Fruit fly (Drosophila melanogaster) whole organism, embryonic: Measurements from ENCODE around the gene Rsph1.

Experiments
- Antp ChIP-seq: fragments of 200-800 bp; sonication (Bioruptor generic); optimal IDR thresholded peaks from 3 replicates; lab custom pipeline; 2016; ENCODE audit warnings: missing biosample characterization, missing genetic modification characterization
- Atf6 ChIP-seq: fragments of 200-800 bp; sonication (Bioruptor generic); IDR thresholded peaks from 2 replicates; pipeline ENCODE4 v1.3.6; 2022; ENCODE audit warnings: missing biosample characterization, missing genetic modification characterization
- BtbVII ChIP-seq: fragments of 200-800 bp; sonication (Bioruptor generic); optimal IDR thresholded peaks from 3 replicates; lab custom pipeline; 2017; ENCODE audit warnings: missing biosample characterization, mild to moderate bottlenecking, missing genetic modification characterization
- CG10543 ChIP-seq: fragments of 200-800 bp; sonication (Bioruptor generic); optimal IDR thresholded peaks from 3 replicates; lab custom pipeline; 2017; ENCODE audit warnings: missing biosample characterization, mild to moderate bottlenecking, missing genetic modification characterization, moderate library complexity
- CG10979 ChIP-seq: fragments of 200-800 bp; sonication (Bioruptor generic); optimal IDR thresholded peaks from 2 replicates; lab custom pipeline; 2018; ENCODE audit warnings: missing biosample characterization, mild to moderate bottlenecking, missing genetic modification characterization, moderate library complexity
- CG11560 ChIP-seq: fragments of 200-800 bp; sonication (Bioruptor generic); IDR thresholded peaks from 3 replicates; pipeline ENCODE4 v1.3.6; 2022; ENCODE audit warnings: missing biosample characterization, missing genetic modification characterization
- CG16863 ChIP-seq: fragments of 200-800 bp; sonication (Bioruptor generic); optimal IDR thresholded peaks from 3 replicates; lab custom pipeline; 2016; ENCODE audit warnings: missing biosample characterization, missing genetic modification characterization
- CG18262 ChIP-seq: fragments of 200-800 bp; optimal IDR thresholded peaks from 3 replicates; lab custom pipeline; 2019; ENCODE audit warnings: missing biosample characterization, mild to moderate bottlenecking, missing genetic modification characterization, moderate library complexity
- CG2129 ChIP-seq: fragments of 200-800 bp; sonication (Bioruptor generic); IDR thresholded peaks from 2 replicates; pipeline ENCODE4 v1.3.6; 2022; ENCODE audit warnings: missing biosample characterization, missing genetic modification characterization; ENCODE audit not compliant: partially characterized antibody
- CG2712 ChIP-seq: fragments of 200-800 bp; optimal IDR thresholded peaks from 3 replicates; lab custom pipeline; 2019; ENCODE audit warnings: missing biosample characterization, mild to moderate bottlenecking, missing genetic modification characterization, moderate library complexity
- CG31388 ChIP-seq: fragments of 200-800 bp; sonication (Bioruptor generic); optimal IDR thresholded peaks from 2 replicates; lab custom pipeline; 2016; ENCODE audit warnings: missing biosample characterization, missing genetic modification characterization
- CG34376 ChIP-seq: fragments of 200-800 bp; sonication (Bioruptor generic); optimal IDR thresholded peaks from 2 replicates; lab custom pipeline; 2018; ENCODE audit warnings: missing biosample characterization, mild to moderate bottlenecking, missing genetic modification characterization
- CG42726 ChIP-seq: fragments of 200-800 bp; sonication (Bioruptor generic); IDR thresholded peaks from 2 replicates; pipeline ENCODE4 v1.3.6; 2022; ENCODE audit warnings: missing biosample characterization, missing genetic modification characterization; ENCODE audit not compliant: partially characterized antibody
- CG6683 ChIP-seq: fragments of 200-800 bp; sonication (Bioruptor generic); optimal IDR thresholded peaks from 2 replicates; lab custom pipeline; 2017; ENCODE audit warnings: missing biosample characterization, mild to moderate bottlenecking, missing genetic modification characterization, missing genetic modification reagents
- CG7271 ChIP-seq: fragments of 200-800 bp; sonication (Bioruptor generic); optimal IDR thresholded peaks from 2 replicates; lab custom pipeline; 2018; ENCODE audit warnings: missing biosample characterization, mild to moderate bottlenecking, missing genetic modification characterization, moderate library complexity
- CG7786 ChIP-seq: fragments of 200-800 bp; sonication (Bioruptor generic); optimal IDR thresholded peaks from 2 replicates; lab custom pipeline; 2016; ENCODE audit warnings: missing biosample characterization, missing genetic modification characterization
- CG7987 ChIP-seq: fragments of 200-800 bp; sonication (Bioruptor generic); optimal IDR thresholded peaks from 2 replicates; lab custom pipeline; 2018; ENCODE audit warnings: missing biosample characterization, mild to moderate bottlenecking, missing genetic modification characterization, moderate library complexity
- CrebB ChIP-seq: fragments of 200-800 bp; sonication (Bioruptor generic); optimal IDR thresholded peaks from 3 replicates; lab custom pipeline; 2018; ENCODE audit warnings: missing biosample characterization, mild to moderate bottlenecking, missing genetic modification characterization
- Dbx ChIP-seq: fragments of 200-800 bp; sonication (Bioruptor generic); IDR thresholded peaks from 3 replicates; pipeline ENCODE4 v1.3.6; 2022; ENCODE audit warnings: missing biosample characterization, missing genetic modification characterization
- Fer1 ChIP-seq: fragments of 200-800 bp; sonication (Bioruptor generic); optimal IDR thresholded peaks from 2 replicates; lab custom pipeline; 2017; ENCODE audit warnings: missing biosample characterization, mild to moderate bottlenecking, missing genetic modification characterization
- Gsc ChIP-seq: fragments of 200-800 bp; sonication (Bioruptor generic); IDR thresholded peaks from 2 replicates; pipeline ENCODE4 v1.3.6; 2022; ENCODE audit warnings: missing biosample characterization, missing genetic modification characterization
- Hand ChIP-seq: fragments of 200-800 bp; sonication (Bioruptor generic); optimal IDR thresholded peaks from 2 replicates; lab custom pipeline; 2017; ENCODE audit warnings: mild to moderate bottlenecking, missing biosample characterization, missing genetic modification reagents, missing genetic modification characterization
- HmgZ ChIP-seq: fragments of 200-800 bp; sonication (Bioruptor generic); optimal IDR thresholded peaks from 2 replicates; lab custom pipeline; 2018; ENCODE audit warnings: missing biosample characterization, mild to moderate bottlenecking, missing genetic modification characterization
- Hmr ChIP-seq: fragments of 200-800 bp; sonication (Bioruptor generic); optimal IDR thresholded peaks from 3 replicates; lab custom pipeline; 2017; ENCODE audit warnings: mild to moderate bottlenecking, missing biosample characterization, missing genetic modification reagents, missing genetic modification characterization
- MESR4 ChIP-seq: fragments of 200-800 bp; sonication (Bioruptor generic); optimal IDR thresholded peaks from 2 replicates; lab custom pipeline; 2018; ENCODE audit warnings: missing biosample characterization, mild to moderate bottlenecking, missing genetic modification characterization, moderate library complexity
- MTF-1 ChIP-seq: fragments of 200-800 bp; sonication (Bioruptor generic); optimal IDR thresholded peaks from 2 replicates; lab custom pipeline; 2018; ENCODE audit warnings: missing biosample characterization, mild to moderate bottlenecking, missing genetic modification characterization, borderline replicate concordance
- Med ChIP-seq: fragments of 200-800 bp; sonication (Bioruptor generic); peaks from one replicate; lab custom pipeline; 2016; ENCODE audit warnings: missing biosample characterization, missing genetic modification characterization, mild to moderate bottlenecking, inconsistent platforms, moderate library complexity
- Pdp1 ChIP-seq, 2 experiments: fragments of 200-800 bp; sonication (Bioruptor generic); optimal IDR thresholded peaks; 3 replicates each; lab custom pipeline; 2016; ENCODE audit warnings: missing biosample characterization in 2 of 2, missing genetic modification characterization in 2 of 2, mild to moderate bottlenecking in 1 of 2, moderate library complexity in 1 of 2
- Tbp ChIP-seq: fragments of >200 bp; optimal IDR thresholded peaks from 2 replicates; lab custom pipeline; 2018; ENCODE audit warnings: missing biosample characterization, missing genetic modification characterization
- Trl ChIP-seq, 3 experiments: fragments of >200 bp in 2 of 3; fragments of 200-800 bp in 1 of 3; sonication (Bioruptor generic) in 1 of 3; optimal IDR thresholded peaks; 2 replicates in 1 of 3; 3 replicates in 2 of 3; lab custom pipeline; 2016 to 2017; ENCODE audit warnings: missing biosample characterization in 1 of 3, missing genetic modification characterization in 1 of 3
- aop ChIP-seq: fragments of 200-800 bp; sonication (Bioruptor generic); IDR thresholded peaks from 2 replicates; pipeline ENCODE4 v1.3.6; 2022; ENCODE audit warnings: missing biosample characterization, missing genetic modification characterization
- bab2 ChIP-seq: fragments of 200-800 bp; sonication (Bioruptor generic); optimal IDR thresholded peaks from 2 replicates; lab custom pipeline; 2016; ENCODE audit warnings: missing biosample characterization, missing genetic modification characterization
- crp ChIP-seq, 2 experiments: fragments of 200-800 bp; sonication (Bioruptor generic); optimal IDR thresholded peaks; 2 replicates in 1 of 2; 3 replicates in 1 of 2; lab custom pipeline; 2017; ENCODE audit warnings: missing biosample characterization in 2 of 2, missing genetic modification characterization in 2 of 2, mild to moderate bottlenecking in 1 of 2, moderate library complexity in 1 of 2
- dmrt11E ChIP-seq: fragments of 200-800 bp; sonication (Bioruptor generic); optimal IDR thresholded peaks from 3 replicates; lab custom pipeline; 2018; ENCODE audit warnings: missing biosample characterization, mild to moderate bottlenecking, missing genetic modification characterization, moderate library complexity
- dysf ChIP-seq: fragments of 200-800 bp; sonication (Bioruptor generic); IDR thresholded peaks from 3 replicates; pipeline ENCODE4 v1.3.6; 2022; ENCODE audit warnings: missing biosample characterization, missing genetic modification characterization
- eve ChIP-seq, 2 experiments: fragments of >200 bp; optimal IDR thresholded peaks; 2 replicates each; lab custom pipeline; 2017; ENCODE audit warnings: missing biosample characterization in 2 of 2, missing genetic modification characterization in 2 of 2
- exex ChIP-seq: fragments of 200-800 bp; sonication (Bioruptor generic); optimal IDR thresholded peaks from 4 replicates; lab custom pipeline; 2018; ENCODE audit warnings: missing biosample characterization, mild to moderate bottlenecking, missing genetic modification characterization, moderate library complexity
- her ChIP-seq: fragments of 200-800 bp; sonication (Bioruptor generic); optimal IDR thresholded peaks from 2 replicates; lab custom pipeline; 2016; ENCODE audit warnings: missing biosample characterization, missing genetic modification characterization
- lab ChIP-seq: fragments of 200-800 bp; sonication (Bioruptor generic); optimal IDR thresholded peaks from 3 replicates; lab custom pipeline; 2017; ENCODE audit warnings: missing biosample characterization, missing genetic modification characterization, mild to moderate bottlenecking, moderate library complexity, missing genetic modification reagents
- lbe ChIP-seq: fragments of 200-800 bp; sonication (Bioruptor generic); optimal IDR thresholded peaks from 2 replicates; lab custom pipeline; 2016; ENCODE audit warnings: missing biosample characterization, mild to moderate bottlenecking, missing genetic modification characterization
- onecut ChIP-seq: fragments of 200-800 bp; sonication (Bioruptor generic); IDR thresholded peaks from 2 replicates; pipeline ENCODE4 v1.3.6; 2022; ENCODE audit warnings: missing biosample characterization, missing genetic modification characterization
- pnt ChIP-seq: fragments of 200-800 bp; sonication (Bioruptor generic); optimal IDR thresholded peaks from 3 replicates; lab custom pipeline; 2016; ENCODE audit warnings: missing biosample characterization, missing genetic modification characterization
- pros ChIP-seq: fragments of 200-800 bp; sonication (Bioruptor generic); optimal IDR thresholded peaks from 3 replicates; lab custom pipeline; 2019; ENCODE audit warnings: missing biosample characterization, mild to moderate bottlenecking, missing genetic modification characterization, moderate library complexity
- rib ChIP-seq: fragments of 200-800 bp; sonication (Bioruptor generic); IDR thresholded peaks from 2 replicates; pipeline ENCODE4 v1.3.6; 2022; ENCODE audit warnings: missing biosample characterization, missing genetic modification characterization
- schlank ChIP-seq: fragments of 200-800 bp; sonication (Bioruptor generic); optimal IDR thresholded peaks from 2 replicates; lab custom pipeline; 2018; ENCODE audit warnings: missing biosample characterization, mild to moderate bottlenecking, missing genetic modification characterization
- sens ChIP-seq: fragments of 200-800 bp; sonication (Bioruptor generic); peaks from one replicate; lab custom pipeline; 2016; ENCODE audit warnings: missing biosample characterization, missing genetic modification characterization
- sim ChIP-seq: fragments of 200-800 bp; sonication (Bioruptor generic); IDR thresholded peaks from 2 replicates; pipeline ENCODE4 v1.3.6; 2022; ENCODE audit warnings: missing biosample characterization, missing genetic modification characterization
- so ChIP-seq: fragments of 200-800 bp; sonication (Bioruptor generic); IDR thresholded peaks from 3 replicates; pipeline ENCODE4 v1.3.6; 2022; ENCODE audit warnings: missing biosample characterization, missing genetic modification characterization
- sug ChIP-seq: fragments of 200-800 bp; optimal IDR thresholded peaks from 2 replicates; lab custom pipeline; 2019; ENCODE audit warnings: missing biosample characterization, mild to moderate bottlenecking, missing genetic modification characterization, moderate library complexity
- tap ChIP-seq: fragments of 200-800 bp; optimal IDR thresholded peaks from 3 replicates; lab custom pipeline; 2019; ENCODE audit warnings: missing biosample characterization, mild to moderate bottlenecking, missing genetic modification characterization, moderate library complexity

The Rsph1 gene

DNA sequence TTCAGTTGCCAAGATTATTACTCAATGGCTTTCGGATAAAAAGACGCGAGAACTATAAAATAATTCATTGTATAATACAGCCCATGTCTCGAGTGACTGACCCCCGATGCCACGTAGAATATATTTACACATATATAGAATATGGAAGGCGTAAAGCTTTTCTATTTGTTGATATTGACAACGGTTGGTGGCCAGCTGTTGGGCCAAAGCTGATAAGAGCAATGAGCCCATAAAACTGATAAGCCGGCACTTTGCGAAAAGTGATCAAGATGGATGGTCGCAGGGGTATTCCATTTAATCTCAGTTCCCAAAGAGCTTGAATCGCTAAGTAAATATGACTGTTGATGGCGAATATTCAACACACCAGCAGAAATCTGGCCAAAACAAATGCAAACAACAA, 7.3 kb downstream of the Rsph1 start:
- TF ChIP-seq Trl (optimal IDR thresholded peaks at IDR 0.05; lab: Kevin White, UChicago) (no peak), Trl (GFP tag; optimal IDR thresholded peaks at IDR 0.05; lab: Kevin White, UChicago) (no peak), CG16863 (no peak), HmgZ (tag; lab: Kevin White, UChicago) (peak; percentile 9), dmrt11E (tag; lab: Kevin White, UChicago) (no peak), schlank (tag; lab: Kevin White, UChicago) (no peak), BtbVII (GFP tag; lab: Kevin White, UChicago) (peak; percentile 17), Dbx (GFP tag; lab: Robert Waterston, UW) (0 out of 3 replicates have a peak, but pooled peaks have one; percentile 37), CrebB (tag; lab: Kevin White, UChicago) (peak; percentile 27), CG7987 (peak; percentile 12), her (no peak), crp (GFP tag; optimal IDR thresholded peaks at IDR 0.05; lab: Kevin White, UChicago) (peak in 1 of 2 experiments; percentile 34), Pdp1 (GFP tag; optimal IDR thresholded peaks at IDR 0.05; lab: Kevin White, UChicago) (peak in 1 of 2 experiments; percentile 86), onecut (no peak), CG7271 (no peak), Hand (peak; percentile 10), CG11560 (tag; lab: Robert Waterston, UW) (no peak), Fer1 (GFP tag; lab: Kevin White, UChicago) (peak; percentile 25), so (0 out of 3 replicates have a peak, but pooled peaks have one; percentile 10), sug (tag; lab: Kevin White, UChicago) (peak; percentile 89), CG10543 (GFP tag; lab: Kevin White, UChicago) (peak; percentile 59), CG10979 (tag; lab: Kevin White, UChicago) (no peak), MTF-1 (GFP tag; lab: Kevin White, UChicago) (peak; percentile 32), Atf6 (peak; percentile 43; the same call in 1 of the 2 replicates), aop (GFP tag; lab: Robert Waterston, UW) (no peak), rib (GFP tag; lab: Robert Waterston, UW) (peak; percentile 76; the same call in 1 of the 2 replicates), eve (GFP tag; optimal IDR thresholded peaks at IDR 0.05; lab: Kevin White, UChicago) (no peak), Antp (GFP tag; lab: Kevin White, UChicago) (no peak), exex (tag; lab: Kevin White, UChicago) (peak; percentile 87), tap (tag; lab: Kevin White, UChicago) (no peak), CG2712 (tag; lab: Kevin White, UChicago) (no peak), pnt (no peak), CG31388 (GFP tag; lab: Kevin White, UChicago) (no peak), CG34376 (GFP tag; lab: Kevin White, UChicago) (peak; percentile 91), bab2 (no peak), Hmr (GFP tag; lab: Kevin White, UChicago) (peak; percentile 32), CG7786 (GFP tag; lab: Kevin White, UChicago) (no peak), CG42726 (GFP tag; lab: Robert Waterston, UW) (no peak), lbe (peak; percentile 2), Gsc (GFP tag; lab: Robert Waterston, UW) (no peak), pros (no peak), sim (GFP tag; lab: Robert Waterston, UW) (no peak), MESR4 (no peak), sens (GFP tag; lab: Kevin White, UChicago) (peak; percentile 11), CG6683 (no peak), lab (GFP tag; lab: Kevin White, UChicago) (peak; percentile 90), CG2129 (no peak), Med (GFP tag; lab: Kevin White, UChicago) (peak; percentile 62), Tbp (GFP tag; lab: Kevin White, UChicago) (no peak), dysf (GFP tag; lab: Robert Waterston, UW) (no peak), CG18262 (tag; lab: Kevin White, UChicago) (no peak)
